Worm (Caenorhabditis elegans) whole organism, L4 larva: ENCODE results near the gene ssu-2.

ENCODE experiments used
- aly-2 ChIP-seq: sonication (generic microtip); optimal IDR thresholded peaks from 2 replicates; lab custom pipeline; 2018; ENCODE audit warnings: missing biosample characterization, missing genetic modification characterization
- cey-2 ChIP-seq: sonication (generic microtip); optimal IDR thresholded peaks from 3 replicates; lab custom pipeline; 2017; ENCODE audit warnings: missing genetic modification characterization, mild to moderate bottlenecking, missing compliant biosample characterization, antibody characterized with exemption, borderline replicate concordance; ENCODE audit not compliant: insufficient read depth
- egl-43 ChIP-seq: fragments of 200-800 bp; sonication (Bioruptor generic); IDR thresholded peaks from 2 replicates; pipeline ENCODE4 v1.3.6; 2022; ENCODE audit warnings: missing genetic modification reagents, missing genetic modification characterization, missing compliant biosample characterization
- fos-1 ChIP-seq: fragments of 150-350 bp; optimal IDR thresholded peaks from 2 replicates; lab custom pipeline; 2014; ENCODE audit warnings: missing biosample characterization, missing genetic modification characterization
- hmg-1.1 ChIP-seq: fragments of 200-800 bp; sonication (Bioruptor generic); IDR thresholded peaks from 2 replicates; pipeline ENCODE4 v1.3.6; 2022; ENCODE audit warnings: missing genetic modification reagents, missing genetic modification characterization, missing compliant biosample characterization
- lir-3 ChIP-seq: sonication (generic microtip); optimal IDR thresholded peaks from 2 replicates; lab custom pipeline; 2016; ENCODE audit warnings: mild to moderate bottlenecking, missing genetic modification characterization, missing compliant biosample characterization
- mep-1 ChIP-seq: fragments of 150-350 bp; sonication (generic microtip); optimal IDR thresholded peaks from 3 replicates; lab custom pipeline; 2014; ENCODE audit warnings: missing biosample characterization, missing genetic modification characterization
- pha-4 ChIP-seq, 2 experiments: fragments of 150-350 bp in 1 of 2; fragments of 200-800 bp in 1 of 2; sonication (Bioruptor generic) in 1 of 2; IDR thresholded peaks in 1 of 2; optimal IDR thresholded peaks in 1 of 2; 2 replicates each; pipeline versions ENCODE4 v1.3.6 to Lab custom; 2014 to 2022; ENCODE audit warnings: missing genetic modification characterization in 2 of 2, missing genetic modification reagents in 2 of 2, missing biosample characterization in 1 of 2, missing compliant biosample characterization in 1 of 2
- php-3 ChIP-seq: fragments of 200-800 bp; sonication (Bioruptor generic); IDR thresholded peaks from 2 replicates; pipeline ENCODE4 v1.3.6; 2022; ENCODE audit warnings: missing genetic modification reagents, missing genetic modification characterization, missing compliant biosample characterization
- unc-62 ChIP-seq, 3 experiments: fragments of 150-350 bp in 1 of 3; sonication (generic microtip); optimal IDR thresholded peaks in 2 of 3; peaks in 1 of 3; 1 replicate in 1 of 3; 2 replicates in 2 of 3; lab custom pipeline; 2014 to 2017; ENCODE audit warnings: missing biosample characterization in 3 of 3, missing genetic modification characterization in 3 of 3, missing genetic modification reagents in 3 of 3, missing genotype in 1 of 3
- zip-2 ChIP-seq: fragments of 150-350 bp; optimal IDR thresholded peaks from 2 replicates; lab custom pipeline; 2014; ENCODE audit warnings: missing biosample characterization, missing genetic modification characterization

DNA sequence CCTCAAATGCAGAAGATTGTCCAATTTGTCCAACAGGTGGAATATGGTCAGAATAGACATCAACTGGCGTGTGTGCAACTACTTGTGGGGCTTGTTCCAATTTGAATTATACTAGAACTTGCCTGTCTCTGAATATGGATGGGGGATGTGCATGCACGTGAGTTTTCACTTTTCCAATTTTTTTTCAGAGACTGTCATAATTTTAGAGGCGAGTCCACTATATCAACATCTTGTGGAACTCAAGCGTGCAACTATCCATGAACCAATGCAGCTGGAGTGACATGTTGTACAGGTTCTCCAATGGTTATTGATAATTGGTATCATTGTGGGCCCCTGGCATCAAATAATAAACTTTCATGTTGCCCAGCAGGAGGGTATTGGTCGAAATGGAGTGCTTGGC is 23.3 kb upstream of the ssu-2 start, which contains the start of gene Y67A10A.2:
- no peak for TF ChIP-seq aly-2 (tag; lab: Kevin White, UChicago)
- TF ChIP-seq fos-1 (tag; lab: Kevin White, UChicago) = no peak
- no peak for TF ChIP-seq mep-1 (tag; lab: Kevin White, UChicago)
- TF ChIP-seq hmg-1.1 (GFP tag; lab: Robert Waterston, UW) = no peak
- TF ChIP-seq pha-4 (GFP tag; IDR thresholded peaks at IDR 0.05; lab: Robert Waterston, UW) = no peak
- no peak for TF ChIP-seq pha-4 (tag; optimal IDR thresholded peaks at IDR 0.05; lab: Kevin White, UChicago)
- no peak for TF ChIP-seq php-3
- TF ChIP-seq unc-62 (GFP tag; optimal IDR thresholded peaks at IDR 0.05 in 1 of 2; lab: Kevin White, UChicago) = no peak
- TF ChIP-seq unc-62 (tag; optimal IDR thresholded peaks at IDR 0.05; lab: Kevin White, UChicago) = no peak
- no peak for TF ChIP-seq egl-43
- TF ChIP-seq lir-3 (tag; lab: Kevin White, UChicago) = no peak
- TF ChIP-seq cey-2 = no peak
- TF ChIP-seq zip-2 (tag; lab: Kevin White, UChicago) = no peak
